Fruit fly (Drosophila melanogaster) whole organism, pupa: ENCODE results near the gene Tm1.

Experiments used
- CG10348 ChIP-seq: fragments of 200-800 bp; sonication (Bioruptor generic); IDR thresholded peaks from 2 replicates; pipeline ENCODE4 v1.3.6; 2022; ENCODE audit warnings: missing biosample characterization, missing genetic modification characterization
- CG12605 ChIP-seq: fragments of 200-800 bp; sonication (Bioruptor generic); IDR thresholded peaks from 2 replicates; pipeline ENCODE4 v1.3.6; 2022; ENCODE audit warnings: missing biosample characterization, missing genetic modification characterization
- CG13204 ChIP-seq: fragments of 200-800 bp; sonication (Bioruptor generic); optimal IDR thresholded peaks from 2 replicates; lab custom pipeline; 2018; ENCODE audit warnings: missing biosample characterization, mild to moderate bottlenecking, missing genetic modification characterization, moderate library complexity
- CG14655 ChIP-seq: fragments of 200-800 bp; sonication (Bioruptor generic); optimal IDR thresholded peaks from 3 replicates; lab custom pipeline; 2017; ENCODE audit warnings: mild to moderate bottlenecking, missing biosample characterization, missing genetic modification reagents, missing genetic modification characterization
- CG15710 ChIP-seq: fragments of 200-800 bp; sonication (Bioruptor generic); optimal IDR thresholded peaks from 2 replicates; lab custom pipeline; 2018; ENCODE audit warnings: missing biosample characterization, mild to moderate bottlenecking, missing genetic modification characterization, moderate library complexity
- CG17806 ChIP-seq: fragments of 200-800 bp; sonication (Bioruptor generic); optimal IDR thresholded peaks from 2 replicates; lab custom pipeline; 2018; ENCODE audit warnings: missing biosample characterization, mild to moderate bottlenecking, missing genetic modification characterization, moderate library complexity
- CG32121 ChIP-seq: fragments of 200-800 bp; sonication (Bioruptor generic); IDR thresholded peaks from 2 replicates; pipeline ENCODE4 v1.3.6; 2022; ENCODE audit warnings: missing biosample characterization, missing genetic modification characterization
- CG34367 ChIP-seq: fragments of 200-800 bp; sonication (Bioruptor generic); optimal IDR thresholded peaks from 2 replicates; lab custom pipeline; 2018; ENCODE audit warnings: missing biosample characterization, mild to moderate bottlenecking, missing genetic modification characterization
- CG4496 ChIP-seq: fragments of 200-800 bp; sonication (Bioruptor generic); IDR thresholded peaks from 3 replicates; pipeline ENCODE4 v1.3.6; 2022; ENCODE audit warnings: missing biosample characterization, missing genetic modification characterization
- CG8159 ChIP-seq: fragments of 200-800 bp; sonication (Bioruptor generic); optimal IDR thresholded peaks from 3 replicates; lab custom pipeline; 2018; ENCODE audit warnings: missing biosample characterization, mild to moderate bottlenecking, missing genetic modification characterization, moderate library complexity
- CG8301 ChIP-seq: fragments of 200-800 bp; sonication (Bioruptor generic); optimal IDR thresholded peaks from 2 replicates; lab custom pipeline; 2018; ENCODE audit warnings: missing biosample characterization, mild to moderate bottlenecking, missing genetic modification characterization
- CG9948 ChIP-seq: fragments of 200-800 bp; sonication (Bioruptor generic); optimal IDR thresholded peaks from 2 replicates; lab custom pipeline; 2018; ENCODE audit warnings: missing biosample characterization, mild to moderate bottlenecking, missing genetic modification characterization, moderate library complexity
- D1 ChIP-seq: fragments of 200-800 bp; sonication (Bioruptor generic); optimal IDR thresholded peaks from 2 replicates; lab custom pipeline; 2018; ENCODE audit warnings: missing biosample characterization, mild to moderate bottlenecking, missing genetic modification characterization, moderate library complexity
- EcR ChIP-seq: fragments of 200-800 bp; sonication (Bioruptor generic); optimal IDR thresholded peaks from 3 replicates; lab custom pipeline; 2019; ENCODE audit warnings: missing biosample characterization, missing genetic modification characterization, mild to moderate bottlenecking, moderate library complexity, missing genetic modification reagents
- Ets98B ChIP-seq: fragments of 200-800 bp; sonication (Bioruptor generic); IDR thresholded peaks from 2 replicates; pipeline ENCODE4 v1.3.6; 2022; ENCODE audit warnings: missing biosample characterization, missing genetic modification characterization
- Pif1A ChIP-seq: fragments of 200-800 bp; sonication (Bioruptor generic); optimal IDR thresholded peaks from 3 replicates; lab custom pipeline; 2016; ENCODE audit warnings: missing biosample characterization, missing genetic modification characterization
- Pif1B ChIP-seq: fragments of 200-800 bp; sonication (Bioruptor generic); optimal IDR thresholded peaks from 3 replicates; lab custom pipeline; 2016; ENCODE audit warnings: missing biosample characterization, missing genetic modification characterization
- Snoo ChIP-seq: fragments of 200-800 bp; sonication (Bioruptor generic); optimal IDR thresholded peaks from 3 replicates; lab custom pipeline; 2017; ENCODE audit warnings: missing biosample characterization, mild to moderate bottlenecking, missing genetic modification characterization, inconsistent platforms
- fd96Ca ChIP-seq: fragments of 200-800 bp; sonication (Bioruptor generic); IDR thresholded peaks from 3 replicates; pipeline ENCODE4 v1.3.6; 2022; ENCODE audit warnings: missing biosample characterization, missing genetic modification characterization
- gl ChIP-seq: fragments of 200-800 bp; sonication (Bioruptor generic); optimal IDR thresholded peaks from 2 replicates; lab custom pipeline; 2018; ENCODE audit warnings: missing biosample characterization, mild to moderate bottlenecking, missing genetic modification characterization
- rn ChIP-seq: fragments of 200-800 bp; sonication (Bioruptor generic); IDR thresholded peaks from 2 replicates; pipeline ENCODE4 v1.3.6; 2022; ENCODE audit warnings: missing biosample characterization, missing genetic modification characterization

The Tm1 gene

dm6 chr3R:15243046-15243356 is 35.0 kb upstream of the Tm1 start:
- no peak for TF ChIP-seq CG8159
- TF ChIP-seq gl = no peak
- no peak for TF ChIP-seq Snoo

dm6 chr3R:15243452-15243851 is 34.6 kb upstream of the Tm1 start:
- TF ChIP-seq Ets98B (no peak), CG17806 (no peak), CG12605 (peak; percentile 45; the same call in 1 of the 2 replicates), EcR (GFP tag; lab: Kevin White, UChicago) (peak; percentile 71), Pif1B (peak; percentile 48), fd96Ca (GFP tag; lab: Robert Waterston, UW) (no peak), CG8159 (peak; percentile 7), CG4496 (peak; percentile 53; the same call in 1 of the 3 replicates), Snoo (no peak), CG32121 (GFP tag; lab: Robert Waterston, UW) (0 out of 2 replicates have a peak, but pooled peaks have one; percentile 46), CG8301 (tag; lab: Kevin White, UChicago) (no peak), gl (no peak), CG9948 (tag; lab: Kevin White, UChicago) (no peak)

dm6 chr3R:15246601-15247000 is 31.4 kb upstream of the Tm1 start:
- peak; percentile 48 for TF ChIP-seq CG8159
- no peak for TF ChIP-seq gl

- TF ChIP-seq fd96Ca (GFP tag; lab: Robert Waterston, UW) (no peak), gl (no peak), Pif1A (GFP tag; lab: Kevin White, UChicago) (no peak), CG4496 (no peak), CG12605 (no peak), CG13204 (GFP tag; lab: Kevin White, UChicago) (no peak), rn (no peak), CG17806 (no peak), CG8159 (no peak), CG34367 (tag; lab: Kevin White, UChicago) (no peak), Ets98B (no peak), EcR (GFP tag; lab: Kevin White, UChicago) (no peak), CG32121 (GFP tag; lab: Robert Waterston, UW) (no peak), CG10348 (GFP tag; lab: Robert Waterston, UW) (no peak), CG14655 (no peak), CG8301 (tag; lab: Kevin White, UChicago) (no peak), Snoo (no peak), CG15710 (no peak), Pif1B (no peak), CG9948 (tag; lab: Kevin White, UChicago) (no peak)
Observed at dm6 chr3R:15249037-15249436, 29.0 kb upstream of the Tm1 start, which contains the start of gene Amt. Gene Amt, minus strand, starts transcription at chr3R:15249137.

dm6 chr3R:15249735-15250134 is 28.3 kb upstream of the Tm1 start, which contains the start of gene CG42404:
Gene CG42404, plus strand, starts transcription at chr3R:15250094.
- TF ChIP-seq CG9948 (tag; lab: Kevin White, UChicago) (no peak), CG14655 (no peak), rn (no peak), CG15710 (no peak)

- TF ChIP-seq CG4496 = peak; percentile 72; the same call in 2 of the 3 replicates
- TF ChIP-seq D1 (tag; lab: Kevin White, UChicago) = no peak
- no peak for TF ChIP-seq CG14655
- no peak for TF ChIP-seq CG13204 (GFP tag; lab: Kevin White, UChicago)
- no peak for TF ChIP-seq EcR (GFP tag; lab: Kevin White, UChicago)
- TF ChIP-seq Ets98B = peak; percentile 81
- TF ChIP-seq fd96Ca (GFP tag; lab: Robert Waterston, UW) = peak; percentile 67
- no peak for TF ChIP-seq Pif1A (GFP tag; lab: Kevin White, UChicago)
- TF ChIP-seq Snoo = no peak
- TF ChIP-seq rn = peak; percentile 56
- TF ChIP-seq CG12605 = peak; percentile 60
- peak; percentile 40 for TF ChIP-seq CG34367 (tag; lab: Kevin White, UChicago)
- peak; percentile 62 for TF ChIP-seq CG8159
- TF ChIP-seq CG32121 (GFP tag; lab: Robert Waterston, UW) = peak; percentile 70
- TF ChIP-seq CG8301 (tag; lab: Kevin White, UChicago) = no peak
- TF ChIP-seq gl = no peak
- no peak for TF ChIP-seq CG17806
- TF ChIP-seq CG10348 (GFP tag; lab: Robert Waterston, UW) = no peak
- peak; percentile 74 for TF ChIP-seq CG15710
- no peak for TF ChIP-seq Pif1B
- no peak for TF ChIP-seq CG9948 (tag; lab: Kevin White, UChicago)
Observed at dm6 chr3R:15250454-15250853, 27.6 kb upstream of the Tm1 start.

dm6 chr3R:15262710-15263672 is 15.0 kb upstream of the Tm1 start, which contains the start of the genes eIF2gamma and Set:
Gene eIF2gamma, minus strand, starts transcription at chr3R:15263458.
Gene Set, plus strand, starts transcription at chr3R:15263552.
- TF ChIP-seq CG13204 (GFP tag; lab: Kevin White, UChicago) (no peak), CG34367 (tag; lab: Kevin White, UChicago) (no peak), CG17806 (no peak), CG9948 (tag; lab: Kevin White, UChicago) (no peak), CG14655 (no peak), CG4496 (no peak), Snoo (no peak), D1 (tag; lab: Kevin White, UChicago) (no peak), fd96Ca (GFP tag; lab: Robert Waterston, UW) (no peak), EcR (GFP tag; lab: Kevin White, UChicago) (no peak), Pif1A (GFP tag; lab: Kevin White, UChicago) (no peak), rn (no peak), CG15710 (no peak), CG8159 (no peak), CG12605 (no peak), CG32121 (GFP tag; lab: Robert Waterston, UW) (no peak), CG8301 (tag; lab: Kevin White, UChicago) (no peak), Ets98B (no peak), gl (no peak), Pif1B (no peak)
